Worm (Caenorhabditis elegans) whole organism, early embryonic: ENCODE measurements around the gene fbxa-44.

Experiments used
- F13C5.2 ChIP-seq: sonication (generic microtip); optimal IDR thresholded peaks from 2 replicates; lab custom pipeline; 2017; ENCODE audit warnings: mild to moderate bottlenecking, missing genetic modification characterization, inconsistent platforms, missing compliant biosample characterization
- ama-1 ChIP-seq: fragments of 150-350 bp; optimal IDR thresholded peaks from 2 replicates; lab custom pipeline; 2014
- ceh-36 ChIP-seq: sonication (generic microtip); optimal IDR thresholded peaks from 2 replicates; lab custom pipeline; 2016; ENCODE audit warnings: missing genetic modification characterization, inconsistent platforms, missing compliant biosample characterization
- flt-1 ChIP-seq: fragments of 200-800 bp; sonication (Bioruptor generic); IDR thresholded peaks from 2 replicates; pipeline ENCODE4 v1.3.6; 2022; ENCODE audit warnings: missing genetic modification characterization, missing compliant biosample characterization
- hmg-4 ChIP-seq: fragments of 200-800 bp; sonication (Bioruptor generic); optimal IDR thresholded peaks from 2 replicates; lab custom pipeline; 2018; ENCODE audit warnings: mild to moderate bottlenecking, missing genetic modification characterization, missing compliant biosample characterization
- tbx-11 ChIP-seq: fragments of 200-800 bp; sonication (Bioruptor generic); IDR thresholded peaks from 2 replicates; pipeline ENCODE4 v1.3.6; 2022; ENCODE audit warnings: missing genetic modification characterization, missing compliant biosample characterization

ce11 chrV:16874966-16875365 is 14.1 kb upstream of the fbxa-44 start, which contains the start of gene F49A5.10:
- TF ChIP-seq ama-1 (lab: Kevin White, UChicago) (no peak), ceh-36 (tag; lab: Kevin White, UChicago) (no peak), hmg-4 (GFP tag; lab: Kevin White, UChicago) (no peak), tbx-11 (no peak), flt-1 (GFP tag; lab: Robert Waterston, UW) (no peak), F13C5.2 (tag; lab: Kevin White, UChicago) (no peak)
